Worm (Caenorhabditis elegans) whole organism, early embryonic: Measurements from ENCODE around the gene snpc-1.3.

Experiments
- B0310.2 ChIP-seq: sonication (generic microtip); optimal IDR thresholded peaks from 2 replicates; lab custom pipeline; 2016; ENCODE audit warnings: mild to moderate bottlenecking, missing genetic modification characterization, missing compliant biosample characterization
- F13C5.2 ChIP-seq: sonication (generic microtip); optimal IDR thresholded peaks from 2 replicates; lab custom pipeline; 2017; ENCODE audit warnings: mild to moderate bottlenecking, missing genetic modification characterization, inconsistent platforms, missing compliant biosample characterization
- aly-1 ChIP-seq: sonication (generic microtip); optimal IDR thresholded peaks from 2 replicates; lab custom pipeline; 2016; ENCODE audit warnings: missing genetic modification characterization, missing compliant biosample characterization
- ama-1 ChIP-seq: fragments of 150-350 bp; optimal IDR thresholded peaks from 2 replicates; lab custom pipeline; 2014
- ceh-13 ChIP-seq: fragments of 200-800 bp; sonication (Bioruptor generic); optimal IDR thresholded peaks from 2 replicates; lab custom pipeline; 2018; ENCODE audit warnings: mild to moderate bottlenecking, missing genetic modification characterization, missing compliant biosample characterization
- ceh-36 ChIP-seq: sonication (generic microtip); optimal IDR thresholded peaks from 2 replicates; lab custom pipeline; 2016; ENCODE audit warnings: missing genetic modification characterization, inconsistent platforms, missing compliant biosample characterization
- ets-7 ChIP-seq: sonication (generic microtip); optimal IDR thresholded peaks from 2 replicates; lab custom pipeline; 2016; ENCODE audit warnings: missing genotype, missing genetic modification characterization, missing compliant biosample characterization
- flt-1 ChIP-seq: fragments of 200-800 bp; sonication (Bioruptor generic); IDR thresholded peaks from 2 replicates; pipeline ENCODE4 v1.3.6; 2022; ENCODE audit warnings: missing genetic modification characterization, missing compliant biosample characterization
- hmbx-1 ChIP-seq: sonication (generic microtip); optimal IDR thresholded peaks from 2 replicates; lab custom pipeline; 2016; ENCODE audit warnings: mild to moderate bottlenecking, missing genetic modification characterization, missing compliant biosample characterization
- hmg-4 ChIP-seq: fragments of 200-800 bp; sonication (Bioruptor generic); optimal IDR thresholded peaks from 2 replicates; lab custom pipeline; 2018; ENCODE audit warnings: mild to moderate bottlenecking, missing genetic modification characterization, missing compliant biosample characterization
- hnd-1 ChIP-seq: sonication (generic microtip); optimal IDR thresholded peaks from 2 replicates; lab custom pipeline; 2016; ENCODE audit warnings: missing genetic modification characterization, missing compliant biosample characterization
- pes-1 ChIP-seq: fragments of 200-800 bp; sonication (Bioruptor generic); IDR thresholded peaks from 2 replicates; pipeline ENCODE4 v1.3.6; 2022; ENCODE audit warnings: missing genetic modification reagents, missing genetic modification characterization, missing compliant biosample characterization
- scrt-1 ChIP-seq: fragments of 200-800 bp; sonication (Bioruptor generic); IDR thresholded peaks from 2 replicates; pipeline ENCODE4 v1.3.6; 2022; ENCODE audit warnings: missing genetic modification characterization, missing compliant biosample characterization
- sea-1 ChIP-seq: fragments of 200-800 bp; sonication (Bioruptor generic); conservative IDR thresholded peaks from 2 replicates; pipeline ENCODE4 v1.3.6; 2022; ENCODE audit warnings: missing genetic modification characterization, missing compliant biosample characterization
- tbx-11 ChIP-seq: fragments of 200-800 bp; sonication (Bioruptor generic); IDR thresholded peaks from 2 replicates; pipeline ENCODE4 v1.3.6; 2022; ENCODE audit warnings: missing genetic modification characterization, missing compliant biosample characterization
- tbx-37 ChIP-seq: fragments of 200-800 bp; sonication (Bioruptor generic); conservative IDR thresholded peaks from 2 replicates; pipeline ENCODE4 v1.3.6; 2022; ENCODE audit warnings: missing genetic modification reagents, missing genetic modification characterization, missing compliant biosample characterization
- tra-4 ChIP-seq: sonication (generic microtip); optimal IDR thresholded peaks from 2 replicates; lab custom pipeline; 2017; ENCODE audit warnings: missing genetic modification characterization, missing compliant biosample characterization

The snpc-1.3 gene

DNA sequence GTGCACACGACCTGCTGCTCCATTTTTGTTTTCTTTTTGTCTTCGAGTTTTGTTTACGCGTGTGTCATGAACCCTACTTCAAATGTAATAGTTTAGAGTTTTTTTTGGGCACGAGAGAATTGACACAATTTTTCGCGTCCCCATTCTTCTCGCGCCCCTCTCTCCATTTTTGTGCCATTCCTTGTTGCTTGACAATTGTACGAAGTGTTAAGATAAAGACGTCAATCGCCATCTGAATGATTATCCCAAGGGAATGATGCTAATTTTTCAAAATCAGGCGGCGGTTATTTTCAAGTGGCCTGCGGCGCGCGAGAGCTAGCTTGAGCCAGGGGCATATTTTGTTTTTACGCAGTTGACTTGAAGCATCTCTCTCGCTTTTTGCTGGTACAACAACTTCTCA is 3.4 kb upstream of the snpc-1.3 start:
- TF ChIP-seq aly-1 (tag; lab: Kevin White, UChicago) (no peak), tra-4 (no peak), hmbx-1 (tag; lab: Kevin White, UChicago) (no peak), tbx-11 (no peak), tbx-37 (GFP tag; lab: Robert Waterston, UW) (no peak), ceh-36 (tag; lab: Kevin White, UChicago) (no peak), ama-1 (no peak), hnd-1 (tag; lab: Kevin White, UChicago) (no peak), ets-7 (no peak), pes-1 (GFP tag; lab: Robert Waterston, UW) (no peak), B0310.2 (tag; lab: Kevin White, UChicago) (no peak)

DNA sequence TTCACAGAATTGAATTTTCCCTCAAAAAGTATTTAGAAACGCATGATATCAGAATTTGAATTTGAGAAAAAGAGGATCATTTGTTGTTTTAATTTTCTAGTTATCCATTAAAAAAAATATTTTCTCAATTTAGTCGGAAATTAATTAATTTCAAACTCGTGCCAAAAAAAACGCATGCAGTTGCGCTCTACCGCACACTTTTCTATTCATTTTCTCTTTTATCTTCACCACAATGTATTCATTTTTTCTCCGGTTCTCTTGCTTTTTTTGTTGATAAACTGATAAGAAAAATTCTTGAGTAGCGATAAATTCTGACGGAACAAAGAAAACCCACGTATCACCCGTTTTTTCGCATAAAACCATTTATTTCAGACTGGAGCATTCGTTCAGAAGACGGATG is 5.9 kb downstream of the snpc-1.3 start, which contains the start of gene acl-6:
Gene acl-6 (plus strand): TSS at position 367 of the 400 bp plus-strand sequence.
- TF ChIP-seq B0310.2 (tag; lab: Kevin White, UChicago), result no peak
- no peak for TF ChIP-seq ets-7
- no peak for TF ChIP-seq ama-1
- TF ChIP-seq scrt-1 (GFP tag; lab: Robert Waterston, UW), result no peak
- TF ChIP-seq hnd-1 (tag; lab: Kevin White, UChicago), result no peak
- TF ChIP-seq tbx-11, result no peak
- no peak for TF ChIP-seq flt-1 (GFP tag; lab: Robert Waterston, UW)
- TF ChIP-seq hmg-4, result no peak
- TF ChIP-seq pes-1 (GFP tag; lab: Robert Waterston, UW), result no peak
- TF ChIP-seq ceh-13 (GFP tag; lab: Kevin White, UChicago), result no peak
- no peak for TF ChIP-seq tbx-37 (GFP tag; lab: Robert Waterston, UW)
- TF ChIP-seq tra-4, result no peak
- TF ChIP-seq hmbx-1 (tag; lab: Kevin White, UChicago), result no peak

- TF ChIP-seq tbx-11, result no peak
- no peak for TF ChIP-seq hmbx-1 (tag; lab: Kevin White, UChicago)
- no peak for TF ChIP-seq tbx-37 (GFP tag; lab: Robert Waterston, UW)
- TF ChIP-seq hnd-1 (tag; lab: Kevin White, UChicago), result no peak
- no peak for TF ChIP-seq aly-1 (tag; lab: Kevin White, UChicago)
- TF ChIP-seq ceh-13 (GFP tag; lab: Kevin White, UChicago), result no peak
- TF ChIP-seq F13C5.2 (tag; lab: Kevin White, UChicago), result no peak
- no peak for TF ChIP-seq tra-4
- TF ChIP-seq pes-1 (GFP tag; lab: Robert Waterston, UW), result no peak
- TF ChIP-seq B0310.2 (tag; lab: Kevin White, UChicago), result no peak
- TF ChIP-seq ceh-36 (tag; lab: Kevin White, UChicago), result no peak
- TF ChIP-seq flt-1 (GFP tag; lab: Robert Waterston, UW), result no peak
- no peak for TF ChIP-seq scrt-1 (GFP tag; lab: Robert Waterston, UW)
- no peak for TF ChIP-seq ets-7
- no peak for TF ChIP-seq ama-1
- TF ChIP-seq hmg-4, result no peak
- no peak for TF ChIP-seq sea-1
Observed at ce11 chrV:5432499-5432898, 6.5 kb downstream of the snpc-1.3 start, which contains the start of gene F08F3.8. Gene F08F3.8, minus strand, starts transcription at chrV:5432599.

ce11 chrV:5427860-5428259 is 11.1 kb downstream of the snpc-1.3 start, which contains the start of gene rhr-1:
Gene rhr-1, plus strand, starts transcription at chrV:5428160.
- TF ChIP-seq ceh-13 (GFP tag; lab: Kevin White, UChicago) (no peak), ceh-36 (tag; lab: Kevin White, UChicago) (no peak), flt-1 (GFP tag; lab: Robert Waterston, UW) (no peak), tra-4 (no peak), hnd-1 (tag; lab: Kevin White, UChicago) (no peak), aly-1 (tag; lab: Kevin White, UChicago) (no peak), hmg-4 (no peak), pes-1 (GFP tag; lab: Robert Waterston, UW) (no peak), tbx-37 (GFP tag; lab: Robert Waterston, UW) (no peak), B0310.2 (tag; lab: Kevin White, UChicago) (no peak), scrt-1 (GFP tag; lab: Robert Waterston, UW) (no peak), ama-1 (no peak), F13C5.2 (tag; lab: Kevin White, UChicago) (no peak)

DNA sequence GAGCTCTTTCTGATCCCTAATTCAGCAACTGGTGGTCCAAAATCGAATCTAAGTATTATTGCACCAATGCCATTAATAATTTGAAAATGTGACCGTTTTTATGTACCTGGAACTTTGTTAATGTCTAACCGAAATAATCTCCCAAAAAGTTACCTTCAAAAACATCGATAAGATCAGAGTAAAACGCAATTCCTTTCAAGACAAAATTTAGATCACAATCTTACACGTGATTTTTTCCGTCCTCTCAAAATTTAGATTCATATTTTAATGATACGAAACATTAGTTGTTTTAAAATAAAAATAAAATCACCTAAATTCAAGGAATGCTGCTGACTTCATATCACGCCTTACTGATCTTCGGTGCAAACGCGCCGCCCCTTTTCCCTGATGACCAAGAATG is 12.6 kb downstream of the snpc-1.3 start:
- no peak for TF ChIP-seq scrt-1 (GFP tag; lab: Robert Waterston, UW)
- TF ChIP-seq hmg-4, result no peak

DNA sequence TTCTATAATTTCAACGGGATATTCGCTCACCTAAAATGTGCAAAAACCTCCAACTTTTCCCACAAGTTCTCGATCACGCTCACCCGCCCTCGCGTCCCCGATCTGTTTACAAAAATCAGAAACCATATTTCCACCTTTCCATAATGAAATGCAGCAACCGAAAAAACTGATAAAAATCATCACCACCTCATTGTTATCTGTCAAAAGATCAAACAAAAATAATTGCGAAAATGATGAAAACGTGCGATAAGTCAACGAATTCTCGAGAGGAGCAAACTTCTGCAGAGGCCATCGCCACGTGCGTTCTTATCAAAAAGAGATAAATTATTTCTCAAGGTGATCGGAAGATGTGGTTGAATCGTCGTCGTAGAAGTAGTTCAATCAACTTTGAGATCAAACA is 14.0 kb downstream of the snpc-1.3 start:
- TF ChIP-seq tbx-37 (GFP tag; lab: Robert Waterston, UW), result no peak
- no peak for TF ChIP-seq aly-1 (tag; lab: Kevin White, UChicago)
- no peak for TF ChIP-seq hmg-4
- no peak for TF ChIP-seq hmbx-1 (tag; lab: Kevin White, UChicago)
- TF ChIP-seq tbx-11, result no peak
- TF ChIP-seq hnd-1 (tag; lab: Kevin White, UChicago), result no peak
- TF ChIP-seq ceh-36 (tag; lab: Kevin White, UChicago), result no peak
- no peak for TF ChIP-seq ceh-13 (GFP tag; lab: Kevin White, UChicago)
- TF ChIP-seq B0310.2 (tag; lab: Kevin White, UChicago), result no peak
- TF ChIP-seq scrt-1 (GFP tag; lab: Robert Waterston, UW), result no peak
- no peak for TF ChIP-seq F13C5.2 (tag; lab: Kevin White, UChicago)
- no peak for TF ChIP-seq tra-4
- TF ChIP-seq pes-1 (GFP tag; lab: Robert Waterston, UW), result no peak
- no peak for TF ChIP-seq ama-1

DNA sequence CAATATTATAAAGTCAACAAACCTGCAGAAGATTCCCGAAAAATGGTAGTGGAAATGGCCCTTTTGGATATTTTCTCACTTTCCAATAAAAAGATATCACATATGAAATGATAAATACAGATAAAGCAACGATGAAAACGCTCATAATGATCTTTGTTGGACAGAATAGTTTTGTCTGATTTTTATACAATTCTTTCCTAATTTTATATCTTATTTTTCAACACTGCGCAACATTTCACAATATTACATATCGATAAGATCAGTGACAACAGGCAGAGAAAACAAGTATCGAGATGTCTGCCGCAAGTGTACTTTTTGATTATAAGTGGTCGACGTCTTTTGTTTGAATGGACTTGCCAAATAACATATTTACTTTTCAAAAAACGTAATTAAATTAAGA is 15.8 kb downstream of the snpc-1.3 start, which contains the start of gene cyp-14A5:
Gene cyp-14A5 (minus strand): TSS at position 163 of the 400 bp plus-strand sequence.
- no peak for TF ChIP-seq ceh-36 (tag; lab: Kevin White, UChicago)
- TF ChIP-seq B0310.2 (tag; lab: Kevin White, UChicago), result no peak
- TF ChIP-seq tbx-37 (GFP tag; lab: Robert Waterston, UW), result no peak
- no peak for TF ChIP-seq pes-1 (GFP tag; lab: Robert Waterston, UW)
- TF ChIP-seq hnd-1 (tag; lab: Kevin White, UChicago), result no peak
- TF ChIP-seq hmg-4, result no peak
- no peak for TF ChIP-seq ets-7
- TF ChIP-seq ceh-13 (GFP tag; lab: Kevin White, UChicago), result no peak
- TF ChIP-seq flt-1 (GFP tag; lab: Robert Waterston, UW), result no peak
- no peak for TF ChIP-seq aly-1 (tag; lab: Kevin White, UChicago)
- no peak for TF ChIP-seq scrt-1 (GFP tag; lab: Robert Waterston, UW)
- TF ChIP-seq hmbx-1 (tag; lab: Kevin White, UChicago), result no peak
- TF ChIP-seq tbx-11, result no peak
- no peak for TF ChIP-seq F13C5.2 (tag; lab: Kevin White, UChicago)
- TF ChIP-seq sea-1, result no peak
- no peak for TF ChIP-seq tra-4
- no peak for TF ChIP-seq ama-1
